Fruit fly (Drosophila melanogaster): ENCODE measurements around the gene CG33099.
A peak's percentile ranks its signal among the peaks of the same experiment; 100 is the strongest.

The CG33099 gene

dm6 chr3R:22573590-22573989, 43.2 kb upstream of the CG33099 start (continued):
- TF ChIP-seq CG15601 (tag; optimal IDR thresholded peaks at IDR 0.05) = peak; percentile 47
- peak; percentile 17 for TF ChIP-seq fd3F (GFP tag; optimal IDR thresholded peaks at IDR 0.05)
- TF ChIP-seq CG3281 (GFP tag; optimal IDR thresholded peaks at IDR 0.05) = peak; percentile 0
- peak; percentile 39 for TF ChIP-seq CG17359 (tag; optimal IDR thresholded peaks at IDR 0.05)
- TF ChIP-seq Asciz (GFP tag; optimal IDR thresholded peaks at IDR 0.05) = peak; percentile 56
- TF ChIP-seq otp (GFP tag; IDR thresholded peaks at IDR 0.05) = peak; percentile 78

dm6 chr3R:22569888-22570287, 39.5 kb upstream of the CG33099 start, which contains the start of gene CG33110:
Gene CG33110 (plus strand): TSS chr3R:22570188.
- TF ChIP-seq chinmo (GFP tag; IDR thresholded peaks at IDR 0.05; ENCODE audit: partially characterized antibody) = peak; percentile 90; the same call in 3 of the 4 replicates
- peak; percentile 27 for TF ChIP-seq sd (tag; optimal IDR thresholded peaks at IDR 0.05)
- no peak for TF ChIP-seq Stat92E (GFP tag; optimal IDR thresholded peaks at IDR 0.05)
- peak; percentile 64 for TF ChIP-seq Adf1 (GFP tag; IDR thresholded peaks at IDR 0.05)
- TF ChIP-seq HLHmδ (GFP tag; optimal IDR thresholded peaks at IDR 0.05) = no peak

- peak; percentile 78 for TF ChIP-seq sd (tag; optimal IDR thresholded peaks at IDR 0.05)
- no peak for TF ChIP-seq CG1603 (tag; optimal IDR thresholded peaks at IDR 0.05)
- no peak for TF ChIP-seq ken (GFP tag; IDR thresholded peaks at IDR 0.05)
- TF ChIP-seq ab (GFP tag; optimal IDR thresholded peaks at IDR 0.05) = no peak
- no peak for TF ChIP-seq zfh2 (GFP tag; optimal IDR thresholded peaks at IDR 0.05)
- TF ChIP-seq bab2 (GFP tag; optimal IDR thresholded peaks at IDR 0.05) = no peak
- TF ChIP-seq Med (GFP tag) = peak; percentile 24
- TF ChIP-seq CG13894 (tag; optimal IDR thresholded peaks at IDR 0.05) = peak; percentile 60
- no peak for TF ChIP-seq Bdp1 (GFP tag; optimal IDR thresholded peaks at IDR 0.05)
- no peak for TF ChIP-seq lilli (GFP tag; optimal IDR thresholded peaks at IDR 0.05)
- no peak for TF ChIP-seq MTF-1 (GFP tag; optimal IDR thresholded peaks at IDR 0.05; ENCODE audit: borderline replicate concordance)
- TF ChIP-seq CG30020 (tag; optimal IDR thresholded peaks at IDR 0.05) = no peak
- TF ChIP-seq Blimp-1 (GFP tag; optimal IDR thresholded peaks at IDR 0.05) = no peak
- no peak for TF ChIP-seq tio (GFP tag; optimal IDR thresholded peaks at IDR 0.05)
- no peak for TF ChIP-seq bcd (GFP tag; optimal IDR thresholded peaks at IDR 0.05)
- no peak for TF ChIP-seq CG5180 (GFP tag; optimal IDR thresholded peaks at IDR 0.05)
- no peak for TF ChIP-seq Lim3 (GFP tag; IDR thresholded peaks at IDR 0.05)
- no peak for TF ChIP-seq Stat92E (GFP tag; optimal IDR thresholded peaks at IDR 0.05)
- no peak for TF ChIP-seq CG12659 (GFP tag; optimal IDR thresholded peaks at IDR 0.05)
- TF ChIP-seq bowl (GFP tag; IDR thresholded peaks at IDR 0.05) = no peak
- no peak for TF ChIP-seq CG30431 (GFP tag; optimal IDR thresholded peaks at IDR 0.05)
- no peak for TF ChIP-seq CG10267 (tag; optimal IDR thresholded peaks at IDR 0.05)
- TF ChIP-seq CG11695 (GFP tag; IDR thresholded peaks at IDR 0.05) = no peak
- TF ChIP-seq CG12769 (tag; optimal IDR thresholded peaks at IDR 0.05) = peak; percentile 77
- no peak for TF ChIP-seq dm (GFP tag; optimal IDR thresholded peaks at IDR 0.05)
- TF ChIP-seq wor (GFP tag; IDR thresholded peaks at IDR 0.05) = no peak
- TF ChIP-seq ind (GFP tag; optimal IDR thresholded peaks at IDR 0.05) = no peak
- TF ChIP-seq fd102C (GFP tag; optimal IDR thresholded peaks at IDR 0.05) = no peak
Measured at dm6 chr3R:22568508-22568907, 38.1 kb upstream of the CG33099 start.

All from whole organism, embryonic.